Worm (Caenorhabditis elegans) whole organism, L1 larva: ENCODE data around the gene daf-6.

Experiments used
- C34B4.2 ChIP-seq: sonication (generic microtip); optimal IDR thresholded peaks from 2 replicates; lab custom pipeline; 2017; ENCODE audit warnings: mild to moderate bottlenecking, missing genetic modification characterization, missing compliant biosample characterization
- Y116A8C.19 ChIP-seq: sonication (generic microtip); optimal IDR thresholded peaks from 2 replicates; lab custom pipeline; 2016; ENCODE audit warnings: missing compliant biosample characterization, missing genetic modification characterization, borderline replicate concordance
- aha-1 ChIP-seq: fragments of 150-350 bp; optimal IDR thresholded peaks from 2 replicates; lab custom pipeline; 2014; ENCODE audit warnings: missing biosample characterization, missing genetic modification characterization
- ama-1 ChIP-seq: fragments of 150-350 bp; optimal IDR thresholded peaks from 2 replicates; lab custom pipeline; 2014
- ceh-82 ChIP-seq, 3 experiments: fragments of 150-350 bp in 1 of 3; sonication (generic microtip) in 2 of 3; optimal IDR thresholded peaks; 2 replicates each; lab custom pipeline; 2014 to 2017; ENCODE audit warnings: missing biosample characterization in 3 of 3, missing genetic modification characterization in 3 of 3
- ceh-90 ChIP-seq: sonication (generic microtip); optimal IDR thresholded peaks from 2 replicates; lab custom pipeline; 2016; ENCODE audit warnings: missing genetic modification characterization, missing compliant biosample characterization
- ces-1 ChIP-seq: fragments of 150-350 bp; optimal IDR thresholded peaks from 2 replicates; lab custom pipeline; 2014; ENCODE audit warnings: missing biosample characterization, missing genetic modification reagents, missing genetic modification characterization
- efl-1 ChIP-seq, 4 experiments: fragments of 150-350 bp; optimal IDR thresholded peaks in 3 of 4; peaks in 1 of 4; 1 replicate in 1 of 4; 2 replicates in 3 of 4; lab custom pipeline; 2014; ENCODE audit warnings: missing biosample characterization in 2 of 4, missing genetic modification characterization in 2 of 4, missing genetic modification reagents in 2 of 4
- egl-13 ChIP-seq: sonication (generic microtip); optimal IDR thresholded peaks from 2 replicates; lab custom pipeline; 2016; ENCODE audit warnings: missing genotype, missing genetic modification reagents, missing genetic modification characterization, missing compliant biosample characterization
- elt-2 ChIP-seq: sonication (generic microtip); optimal IDR thresholded peaks from 2 replicates; lab custom pipeline; 2016; ENCODE audit warnings: missing genetic modification characterization, mild to moderate bottlenecking, inconsistent platforms, missing compliant biosample characterization, missing genetic modification reagents
- fkh-10 ChIP-seq: sonication (generic microtip); optimal IDR thresholded peaks from 2 replicates; lab custom pipeline; 2017; ENCODE audit warnings: missing biosample characterization, missing genetic modification reagents, missing genetic modification characterization
- fos-1 ChIP-seq: fragments of 150-350 bp; optimal IDR thresholded peaks from 2 replicates; lab custom pipeline; 2014; ENCODE audit warnings: missing biosample characterization, missing genetic modification characterization
- grh-1 ChIP-seq: fragments of 200-800 bp; sonication (Bioruptor generic); IDR thresholded peaks from 2 replicates; pipeline ENCODE4 v1.3.6; 2022; ENCODE audit warnings: missing genetic modification reagents, missing genetic modification characterization, missing compliant biosample characterization
- hlh-17 ChIP-seq: fragments of 200-800 bp; sonication (Bioruptor generic); optimal IDR thresholded peaks from 2 replicates; lab custom pipeline; 2018; ENCODE audit warnings: missing genetic modification characterization, mild to moderate bottlenecking, missing compliant biosample characterization, moderate library complexity, borderline replicate concordance
- isw-1 ChIP-seq: fragments of 200-800 bp; sonication (Bioruptor generic); IDR thresholded peaks from 2 replicates; pipeline ENCODE4 v1.3.6; 2022; ENCODE audit warnings: missing genetic modification characterization, missing compliant biosample characterization
- jun-1 ChIP-seq: fragments of 150-350 bp; optimal IDR thresholded peaks from 2 replicates; lab custom pipeline; 2014; ENCODE audit warnings: missing biosample characterization, missing genetic modification reagents, missing genetic modification characterization
- lin-13 ChIP-seq: fragments of 150-350 bp; optimal IDR thresholded peaks from 2 replicates; lab custom pipeline; 2014; ENCODE audit warnings: missing biosample characterization, missing genetic modification reagents, missing genetic modification characterization
- lin-15B ChIP-seq: fragments of 150-350 bp; sonication (generic microtip); optimal IDR thresholded peaks from 3 replicates; lab custom pipeline; 2014; ENCODE audit warnings: missing biosample characterization, missing genetic modification characterization
- lsy-2 ChIP-seq, 2 experiments: fragments of 150-350 bp; optimal IDR thresholded peaks; 2 replicates each; lab custom pipeline; 2014; ENCODE audit warnings: missing biosample characterization in 2 of 2, missing genetic modification characterization in 2 of 2
- mef-2 ChIP-seq: fragments of 150-350 bp; optimal IDR thresholded peaks from 2 replicates; lab custom pipeline; 2014; ENCODE audit warnings: missing biosample characterization, missing genetic modification characterization
- nhr-11 ChIP-seq: fragments of 150-350 bp; optimal IDR thresholded peaks from 2 replicates; lab custom pipeline; 2014; ENCODE audit warnings: missing biosample characterization, missing genetic modification characterization
- nhr-12 ChIP-seq: sonication (generic microtip); optimal IDR thresholded peaks from 2 replicates; lab custom pipeline; 2017; ENCODE audit warnings: missing biosample characterization, missing genetic modification characterization
- nhr-19 ChIP-seq: fragments of 200-800 bp; sonication (Bioruptor generic); conservative IDR thresholded peaks from 2 replicates; pipeline ENCODE4 v1.3.6; 2022; ENCODE audit warnings: missing genetic modification characterization, missing compliant biosample characterization
- nhr-20 ChIP-seq: sonication (generic microtip); optimal IDR thresholded peaks from 2 replicates; lab custom pipeline; 2016; ENCODE audit warnings: mild to moderate bottlenecking, missing genetic modification characterization, missing compliant biosample characterization
- nhr-237 ChIP-seq: fragments of 150-350 bp; optimal IDR thresholded peaks from 2 replicates; lab custom pipeline; 2014; ENCODE audit warnings: missing biosample characterization, missing genetic modification characterization
- nhr-76 ChIP-seq: sonication (generic microtip); optimal IDR thresholded peaks from 2 replicates; lab custom pipeline; 2017; ENCODE audit warnings: missing biosample characterization, missing genetic modification characterization
- nhr-85 ChIP-seq: sonication (generic microtip); peaks from one replicate; lab custom pipeline; 2016; ENCODE audit warnings: missing genetic modification characterization, inconsistent platforms, missing compliant biosample characterization
- nhr-90 ChIP-seq: sonication (generic microtip); optimal IDR thresholded peaks from 2 replicates; lab custom pipeline; 2016; ENCODE audit warnings: mild to moderate bottlenecking, missing genetic modification characterization, missing compliant biosample characterization; ENCODE audit not compliant: poor library complexity
- pag-3 ChIP-seq: sonication (generic microtip); optimal IDR thresholded peaks from 2 replicates; lab custom pipeline; 2017; ENCODE audit warnings: missing genetic modification characterization, mild to moderate bottlenecking, missing compliant biosample characterization, antibody characterized with exemption, borderline replicate concordance; ENCODE audit not compliant: insufficient read depth
- pax-3 ChIP-seq: fragments of 200-800 bp; sonication (Bioruptor generic); optimal IDR thresholded peaks from 2 replicates; lab custom pipeline; 2018; ENCODE audit warnings: mild to moderate bottlenecking, missing genetic modification characterization, moderate library complexity, missing compliant biosample characterization
- rnt-1 ChIP-seq: sonication (generic microtip); optimal IDR thresholded peaks from 2 replicates; lab custom pipeline; 2016; ENCODE audit warnings: mild to moderate bottlenecking, missing genetic modification characterization, moderate library complexity, missing compliant biosample characterization
- skn-1 ChIP-seq: fragments of 150-350 bp; optimal IDR thresholded peaks from 2 replicates; lab custom pipeline; 2014; ENCODE audit warnings: missing biosample characterization, missing genetic modification characterization
- snpc-4 ChIP-seq: fragments of 150-350 bp; optimal IDR thresholded peaks from 2 replicates; lab custom pipeline; 2014; ENCODE audit warnings: missing biosample characterization, missing genetic modification characterization
- swsn-7 ChIP-seq: sonication (generic microtip); optimal IDR thresholded peaks from 2 replicates; lab custom pipeline; 2016; ENCODE audit warnings: missing genetic modification characterization, missing compliant biosample characterization
- tbx-2 ChIP-seq: sonication (generic microtip); optimal IDR thresholded peaks from 2 replicates; lab custom pipeline; 2016; ENCODE audit warnings: missing genetic modification characterization, missing compliant biosample characterization
- unc-130 ChIP-seq: fragments of 150-350 bp; optimal IDR thresholded peaks from 2 replicates; lab custom pipeline; 2017; ENCODE audit warnings: missing biosample characterization, missing genetic modification characterization, inconsistent platforms
- unc-62 ChIP-seq: fragments of 150-350 bp; optimal IDR thresholded peaks from 2 replicates; lab custom pipeline; 2014; ENCODE audit warnings: missing biosample characterization, missing genetic modification reagents, missing genetic modification characterization
- unc-98 ChIP-seq: fragments of 200-800 bp; sonication (Bioruptor generic); IDR thresholded peaks from 2 replicates; pipeline ENCODE4 v1.3.6; 2022; ENCODE audit warnings: missing genetic modification characterization, missing compliant biosample characterization
- xbp-1 ChIP-seq: sonication (generic microtip); optimal IDR thresholded peaks from 2 replicates; lab custom pipeline; 2016; ENCODE audit warnings: missing genetic modification characterization, missing compliant biosample characterization
- zip-4 ChIP-seq: fragments of 200-800 bp; sonication (Bioruptor generic); optimal IDR thresholded peaks from 2 replicates; lab custom pipeline; 2018; ENCODE audit warnings: mild to moderate bottlenecking, missing genetic modification characterization, moderate library complexity, missing compliant biosample characterization
- ztf-4 ChIP-seq: fragments of 150-350 bp; optimal IDR thresholded peaks from 2 replicates; lab custom pipeline; 2014; ENCODE audit warnings: missing biosample characterization, missing genetic modification characterization

daf-6 gene

ce11 chrX:14861752-14862151 is 26.5 kb upstream of the daf-6 start, which contains the start of gene dmd-4:
dmd-4 (minus strand) TSS chrX:14861852.
- TF ChIP-seq nhr-20 (tag; lab: Kevin White, UChicago) (no peak), unc-62 (GFP tag; lab: Kevin White, UChicago) (no peak), unc-130 (no peak), aha-1 (no peak), nhr-85 (tag; lab: Kevin White, UChicago) (no peak), nhr-19 (GFP tag; lab: Robert Waterston, UW) (no peak), skn-1 (tag; lab: Kevin White, UChicago) (no peak), jun-1 (tag; lab: Kevin White, UChicago) (no peak), egl-13 (tag; lab: Kevin White, UChicago) (no peak), unc-98 (GFP tag; lab: Robert Waterston, UW) (no peak), lin-15B (tag; lab: Kevin White, UChicago) (no peak), ceh-90 (tag; lab: Kevin White, UChicago) (no peak), snpc-4 (tag; lab: Kevin White, UChicago) (no peak), nhr-76 (no peak), rnt-1 (no peak), nhr-12 (no peak), ces-1 (GFP tag; lab: Kevin White, UChicago) (no peak)

ce11 chrX:14865744-14866143 is 22.5 kb upstream of the daf-6 start, which contains the start of gene C27C12.3:
C27C12.3 (minus strand) TSS chrX:14865844.
- TF ChIP-seq Y116A8C.19 (no peak), isw-1 (no peak), nhr-11 (tag; lab: Kevin White, UChicago) (no peak), elt-2 (tag; lab: Kevin White, UChicago) (no peak), lin-13 (GFP tag; lab: Kevin White, UChicago) (no peak), lin-15B (tag; lab: Kevin White, UChicago) (no peak), ceh-90 (tag; lab: Kevin White, UChicago) (no peak), ama-1 (no peak), fkh-10 (GFP tag; lab: Kevin White, UChicago) (no peak), pax-3 (tag; lab: Kevin White, UChicago) (no peak), tbx-2 (no peak), snpc-4 (tag; lab: Kevin White, UChicago) (no peak), lsy-2 (tag; optimal IDR thresholded peaks at IDR 0.05; lab: Kevin White, UChicago) (no peak)

DNA sequence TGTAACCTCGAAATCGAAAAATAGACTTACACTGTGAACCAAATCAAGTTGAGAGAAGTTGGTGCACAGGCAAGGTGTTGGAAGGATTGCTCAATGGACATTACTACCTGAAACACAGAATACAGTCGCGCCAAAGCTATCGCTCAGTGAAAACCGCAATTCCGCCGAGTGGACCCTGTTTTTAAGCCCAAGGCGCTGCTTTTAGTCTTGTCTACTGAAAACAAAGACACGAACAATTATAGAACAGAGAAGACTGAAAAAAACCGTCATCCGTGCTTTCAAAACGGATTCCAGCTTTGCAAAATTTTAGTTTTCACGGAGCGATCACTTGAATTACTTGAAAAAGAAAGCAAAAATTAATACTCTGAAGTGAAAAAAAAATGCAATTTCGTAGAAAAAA is 20.1 kb upstream of the daf-6 start, which contains the start of gene F31F6.1:
TSS of gene F31F6.1 (minus strand) at position 101 of the 400 bp plus-strand sequence.
- TF ChIP-seq zip-4 (no peak), snpc-4 (tag; lab: Kevin White, UChicago) (no peak), ceh-90 (tag; lab: Kevin White, UChicago) (no peak), elt-2 (tag; lab: Kevin White, UChicago) (no peak), nhr-76 (no peak), fos-1 (no peak)

DNA sequence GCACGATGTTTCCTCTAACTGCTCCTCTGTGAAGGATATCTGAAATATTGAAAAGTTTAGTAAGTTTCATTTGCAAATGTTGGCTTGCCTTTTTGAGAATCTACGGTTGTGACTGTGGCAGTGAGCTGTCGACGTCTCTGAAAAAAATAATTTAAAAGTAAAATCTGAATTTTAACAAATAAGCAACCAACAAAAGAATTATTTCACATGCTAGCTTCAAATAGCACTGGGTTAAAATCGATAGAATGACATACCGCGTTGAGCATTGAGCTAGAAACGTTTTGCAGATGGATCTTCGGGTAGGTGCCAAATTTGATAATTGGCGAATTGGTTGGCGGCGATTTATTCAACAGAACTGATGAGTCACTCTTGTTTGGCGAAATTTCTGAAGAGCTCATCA is 16.5 kb upstream of the daf-6 start, which contains the start of gene F31F6.2:
TSS of gene F31F6.2 (minus strand) at position 101 of the 400 bp plus-strand sequence.
- TF ChIP-seq nhr-237 (no peak), isw-1 (no peak), xbp-1 (tag; lab: Kevin White, UChicago) (no peak), nhr-90 (tag; lab: Kevin White, UChicago) (no peak), snpc-4 (tag; lab: Kevin White, UChicago) (no peak), zip-4 (no peak)

DNA sequence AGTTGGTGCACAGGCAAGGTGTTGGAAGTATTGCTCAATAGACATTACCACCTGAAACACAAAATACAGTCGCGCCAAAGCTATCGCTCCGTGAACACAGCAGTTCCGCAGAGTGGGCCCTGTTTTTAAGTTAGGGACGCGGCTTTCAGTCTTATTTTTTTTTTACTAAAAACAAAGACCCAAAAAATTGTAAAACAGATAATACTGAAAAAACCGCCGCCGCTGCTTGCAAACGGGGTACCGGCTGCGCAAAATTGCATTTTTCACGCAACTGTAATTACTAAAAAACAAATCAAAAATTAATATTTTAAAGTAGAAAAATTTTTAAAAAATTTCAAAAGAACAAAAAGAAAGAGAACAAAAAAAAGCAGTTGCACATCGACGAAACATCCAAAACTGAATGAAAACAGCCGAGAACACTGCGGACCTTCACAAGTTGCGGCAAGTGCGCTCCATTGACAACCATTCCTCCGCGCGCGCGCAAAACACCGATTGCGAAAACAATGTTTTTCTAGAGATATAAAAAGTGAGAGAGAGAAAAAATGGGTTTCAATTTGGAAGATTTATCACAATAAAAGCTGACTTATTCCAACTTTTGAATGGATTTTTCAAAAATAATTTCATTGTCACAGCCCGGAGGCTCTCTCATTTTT is 15.3 kb upstream of the daf-6 start, which contains the start of gene F31F6.3:
TSS of gene F31F6.3 (minus strand) at position 51 of the 653 bp plus-strand sequence.
- no peak for TF ChIP-seq fkh-10 (GFP tag; lab: Kevin White, UChicago)
- TF ChIP-seq C34B4.2 (tag; lab: Kevin White, UChicago): no peak
- no peak for TF ChIP-seq egl-13 (tag; lab: Kevin White, UChicago)
- no peak for TF ChIP-seq efl-1 (optimal IDR thresholded peaks at IDR 0.05; lab: Kevin White, UChicago)
- TF ChIP-seq efl-1 (GFP tag; optimal IDR thresholded peaks at IDR 0.05 in 1 of 2; lab: Kevin White, UChicago): no peak
- no peak for TF ChIP-seq nhr-11 (tag; lab: Kevin White, UChicago)
- no peak for TF ChIP-seq mef-2
- TF ChIP-seq ceh-82 (tag; optimal IDR thresholded peaks at IDR 0.05; lab: Kevin White, UChicago): no peak
- no peak for TF ChIP-seq hlh-17 (GFP tag; lab: Kevin White, UChicago)
- TF ChIP-seq swsn-7: no peak
- no peak for TF ChIP-seq grh-1 (GFP tag; lab: Robert Waterston, UW)
- no peak for TF ChIP-seq snpc-4 (tag; lab: Kevin White, UChicago)
- no peak for TF ChIP-seq ztf-4 (tag; lab: Kevin White, UChicago)
- TF ChIP-seq pag-3: no peak
- no peak for TF ChIP-seq nhr-90 (tag; lab: Kevin White, UChicago)
